Worm (Caenorhabditis elegans) whole organism, mixed stage, embryonic: Measurements from ENCODE around the gene dod-19.

Experiments
- drap-1 ChIP-seq: fragments of 200-800 bp; sonication (Bioruptor generic); optimal IDR thresholded peaks from 3 replicates; lab custom pipeline; 2018; ENCODE audit warnings: mild to moderate bottlenecking, missing genetic modification characterization, missing compliant biosample characterization
- elt-3 ChIP-seq: fragments of 150-350 bp; optimal IDR thresholded peaks from 2 replicates; lab custom pipeline; 2014; ENCODE audit warnings: missing biosample characterization, missing genetic modification characterization

ce11 chrV:378231-378630 lies 36.3 kb downstream of the dod-19 start:
- TF ChIP-seq drap-1 (GFP tag; lab: Kevin White, UChicago) (no peak), elt-3 (tag; lab: Kevin White, UChicago) (no peak)
